Worm (Caenorhabditis elegans): ENCODE results near the gene Y45F3A.1.

Y45F3A.1 gene

ce11 chrIII:10592729-10593128, 31.0 kb upstream of the Y45F3A.1 start, which contains the start of gene Y45F3A.8:
Gene Y45F3A.8 (minus strand): TSS chrIII:10592829.
- no peak for TF ChIP-seq ceh-39 (tag; optimal IDR thresholded peaks at IDR 0.05)
- no peak for TF ChIP-seq ces-1 (GFP tag; optimal IDR thresholded peaks at IDR 0.05)
- TF ChIP-seq blmp-1 (tag; optimal IDR thresholded peaks at IDR 0.05): no peak
- TF ChIP-seq mab-5 (tag; optimal IDR thresholded peaks at IDR 0.05): no peak
- no peak for TF ChIP-seq zip-8 (tag; optimal IDR thresholded peaks at IDR 0.05)
- TF ChIP-seq M03D4.4 (tag; optimal IDR thresholded peaks at IDR 0.05): no peak
- no peak for TF ChIP-seq drap-1 (GFP tag; optimal IDR thresholded peaks at IDR 0.05)
- TF ChIP-seq mep-1 (tag; optimal IDR thresholded peaks at IDR 0.05): no peak
- no peak for TF ChIP-seq bed-3 (GFP tag; optimal IDR thresholded peaks at IDR 0.05)
- no peak for TF ChIP-seq pha-4 (tag; optimal IDR thresholded peaks at IDR 0.05)
- no peak for TF ChIP-seq nhr-12 (tag; optimal IDR thresholded peaks at IDR 0.05)
- no peak for TF ChIP-seq mls-2 (tag; optimal IDR thresholded peaks at IDR 0.05)
- TF ChIP-seq flh-1 (GFP tag; optimal IDR thresholded peaks at IDR 0.05): no peak

ce11 chrIII:10592074-10592473, 30.4 kb upstream of the Y45F3A.1 start:
- no peak for TF ChIP-seq tbx-8 (GFP tag; optimal IDR thresholded peaks at IDR 0.05)
- peak; percentile 7 for TF ChIP-seq ceh-83 (GFP tag; optimal IDR thresholded peaks at IDR 0.05)

- TF ChIP-seq unc-120 (tag; optimal IDR thresholded peaks at IDR 0.05; ENCODE audit: poor library complexity, severe bottlenecking): no peak
- TF ChIP-seq nhr-28 (tag; optimal IDR thresholded peaks at IDR 0.05): no peak
- TF ChIP-seq elt-3 (tag; optimal IDR thresholded peaks at IDR 0.05): no peak
- TF ChIP-seq tbx-8 (GFP tag; optimal IDR thresholded peaks at IDR 0.05): no peak
- no peak for TF ChIP-seq drap-1 (GFP tag; optimal IDR thresholded peaks at IDR 0.05)
- no peak for TF ChIP-seq blmp-1 (tag; optimal IDR thresholded peaks at IDR 0.05)
- TF ChIP-seq unc-62 (GFP tag; optimal IDR thresholded peaks at IDR 0.05): no peak
- no peak for TF ChIP-seq nhr-76 (tag; optimal IDR thresholded peaks at IDR 0.05)
- TF ChIP-seq nhr-2 (tag; optimal IDR thresholded peaks at IDR 0.05): no peak
- no peak for TF ChIP-seq lin-13 (tag; optimal IDR thresholded peaks at IDR 0.05)
Measured at ce11 chrIII:10586243-10586642, 24.5 kb upstream of the Y45F3A.1 start, which contains the start of gene Y45F3A.5. Gene Y45F3A.5 (minus strand): TSS chrIII:10586343.

ce11 chrIII:10583483-10583882, 21.8 kb upstream of the Y45F3A.1 start:
- no peak for TF ChIP-seq bed-3 (GFP tag; optimal IDR thresholded peaks at IDR 0.05)
- no peak for TF ChIP-seq nhr-28 (tag; optimal IDR thresholded peaks at IDR 0.05)
- no peak for TF ChIP-seq tbx-8 (GFP tag; optimal IDR thresholded peaks at IDR 0.05)
- TF ChIP-seq elt-1 (tag; optimal IDR thresholded peaks at IDR 0.05; ENCODE audit: borderline replicate concordance, insufficient read depth): no peak
- peak; percentile 87 for TF ChIP-seq ces-1 (GFP tag; optimal IDR thresholded peaks at IDR 0.05)
- TF ChIP-seq nhr-12 (tag; optimal IDR thresholded peaks at IDR 0.05): no peak
- no peak for TF ChIP-seq ham-2 (GFP tag; optimal IDR thresholded peaks at IDR 0.05)
- TF ChIP-seq cnd-1 (tag; optimal IDR thresholded peaks at IDR 0.05): no peak

- TF ChIP-seq elt-3 (tag; optimal IDR thresholded peaks at IDR 0.05): no peak
- TF ChIP-seq nhr-12 (tag; optimal IDR thresholded peaks at IDR 0.05): no peak
- TF ChIP-seq sptf-1 (tag; optimal IDR thresholded peaks at IDR 0.05): no peak
- TF ChIP-seq snpc-4 (tag; optimal IDR thresholded peaks at IDR 0.05): no peak
- TF ChIP-seq lin-32 (GFP tag; optimal IDR thresholded peaks at IDR 0.05): no peak
- TF ChIP-seq mls-2 (tag; optimal IDR thresholded peaks at IDR 0.05): no peak
- no peak for TF ChIP-seq cnd-1 (tag; optimal IDR thresholded peaks at IDR 0.05)
- no peak for TF ChIP-seq nhr-237 (tag; optimal IDR thresholded peaks at IDR 0.05)
- TF ChIP-seq ceh-43 (GFP tag; optimal IDR thresholded peaks at IDR 0.05): no peak
- TF ChIP-seq hlh-1 (tag; optimal IDR thresholded peaks at IDR 0.05): no peak
- no peak for TF ChIP-seq ces-1 (GFP tag; optimal IDR thresholded peaks at IDR 0.05)
- no peak for TF ChIP-seq flh-1 (GFP tag; optimal IDR thresholded peaks at IDR 0.05)
Measured at ce11 chrIII:10580206-10580605, 18.5 kb upstream of the Y45F3A.1 start.

ce11 chrIII:10578873-10579272, 17.2 kb upstream of the Y45F3A.1 start:
- no peak for TF ChIP-seq elt-1 (tag; optimal IDR thresholded peaks at IDR 0.05; ENCODE audit: borderline replicate concordance, insufficient read depth)
- no peak for TF ChIP-seq zip-8 (tag; optimal IDR thresholded peaks at IDR 0.05)
- TF ChIP-seq nhr-12 (tag; optimal IDR thresholded peaks at IDR 0.05): no peak
- no peak for TF ChIP-seq lsy-2 (tag; optimal IDR thresholded peaks at IDR 0.05)
- no peak for TF ChIP-seq sptf-1 (tag; optimal IDR thresholded peaks at IDR 0.05)
- TF ChIP-seq M03D4.4 (tag; optimal IDR thresholded peaks at IDR 0.05): no peak
- no peak for TF ChIP-seq lin-32 (GFP tag; optimal IDR thresholded peaks at IDR 0.05)
- TF ChIP-seq ztf-11 (tag; optimal IDR thresholded peaks at IDR 0.05): no peak
- TF ChIP-seq sem-2 (GFP tag; optimal IDR thresholded peaks at IDR 0.05): no peak
- no peak for TF ChIP-seq bed-3 (GFP tag; optimal IDR thresholded peaks at IDR 0.05)
- TF ChIP-seq nhr-237 (tag; optimal IDR thresholded peaks at IDR 0.05): no peak
